Worm (Caenorhabditis elegans) whole organism, L4 larva: ENCODE results near the gene oac-14.

ENCODE experiments used
- F10B5.3 ChIP-seq: sonication (generic microtip); optimal IDR thresholded peaks from 2 replicates; lab custom pipeline; 2016; ENCODE audit warnings: mild to moderate bottlenecking, missing genetic modification characterization, missing compliant biosample characterization
- aly-2 ChIP-seq: sonication (generic microtip); optimal IDR thresholded peaks from 2 replicates; lab custom pipeline; 2018; ENCODE audit warnings: missing biosample characterization, missing genetic modification characterization
- ceh-28 ChIP-seq: fragments of 150-350 bp; optimal IDR thresholded peaks from 2 replicates; lab custom pipeline; 2014; ENCODE audit warnings: missing biosample characterization, missing genetic modification reagents, missing genetic modification characterization
- lir-3 ChIP-seq: sonication (generic microtip); optimal IDR thresholded peaks from 2 replicates; lab custom pipeline; 2016; ENCODE audit warnings: mild to moderate bottlenecking, missing genetic modification characterization, missing compliant biosample characterization
- nhr-11 ChIP-seq: fragments of 150-350 bp; optimal IDR thresholded peaks from 2 replicates; lab custom pipeline; 2014; ENCODE audit warnings: missing biosample characterization, missing genetic modification characterization
- skn-1 ChIP-seq: fragments of 150-350 bp; optimal IDR thresholded peaks from 2 replicates; lab custom pipeline; 2014; ENCODE audit warnings: missing biosample characterization, missing genetic modification characterization

DNA sequence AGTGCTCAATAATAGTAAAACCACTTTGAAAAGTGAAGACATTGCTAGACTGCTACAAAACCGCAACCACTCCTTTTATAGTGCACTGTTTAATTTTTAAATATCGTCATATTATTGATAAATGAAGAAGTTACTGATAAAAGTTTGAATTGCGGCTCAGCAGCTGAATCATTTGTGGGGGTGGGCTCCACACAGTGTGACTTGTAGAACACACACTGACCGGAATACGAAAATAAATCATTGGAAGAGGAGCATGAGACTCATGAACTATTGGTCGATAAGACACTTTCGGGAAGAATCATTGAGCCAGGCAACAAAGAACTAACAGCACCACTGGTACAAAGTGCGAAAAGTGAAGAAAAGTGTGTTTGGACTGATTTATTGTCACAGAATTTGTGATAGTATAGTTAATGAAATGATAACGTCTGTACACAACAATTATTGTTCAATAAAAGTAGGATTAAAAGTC is at the start of gene oac-14:
- TF ChIP-seq nhr-11 = peak; percentile 42
- no peak for TF ChIP-seq ceh-28 (tag; lab: Kevin White, UChicago)
- no peak for TF ChIP-seq aly-2
- TF ChIP-seq lir-3 (tag; lab: Kevin White, UChicago) = no peak
- TF ChIP-seq skn-1 (tag; lab: Kevin White, UChicago) = no peak
- TF ChIP-seq F10B5.3 (tag; lab: Kevin White, UChicago) = no peak
